Worm (Caenorhabditis elegans): ENCODE measurements around the gene fdgt-2.

- TF ChIP-seq ztf-4 (tag; optimal IDR thresholded peaks at IDR 0.05): no peak
- no peak for TF ChIP-seq unc-39 (tag; optimal IDR thresholded peaks at IDR 0.05)
- TF ChIP-seq tbx-2 (tag; optimal IDR thresholded peaks at IDR 0.05): no peak
- no peak for TF ChIP-seq sea-2 (GFP tag; optimal IDR thresholded peaks at IDR 0.05)
These were observed 25.2 kb upstream of the fdgt-2 start for ce11 chrII:8392215-8392614.

Data from whole organism, L3 larva.